Fruit fly (Drosophila melanogaster) whole organism, embryonic: ENCODE measurements around the gene heix.

Source experiments
- Aef1 ChIP-seq: fragments of 200-800 bp; sonication (Bioruptor generic); IDR thresholded peaks from 3 replicates; pipeline ENCODE4 v1.3.6; 2022; ENCODE audit warnings: missing biosample characterization, missing genetic modification characterization
- Antp ChIP-seq: fragments of 200-800 bp; sonication (Bioruptor generic); optimal IDR thresholded peaks from 3 replicates; lab custom pipeline; 2016; ENCODE audit warnings: missing biosample characterization, missing genetic modification characterization
- Blimp-1 ChIP-seq: fragments of 200-800 bp; sonication (Bioruptor generic); optimal IDR thresholded peaks from 3 replicates; lab custom pipeline; 2018; ENCODE audit warnings: missing biosample characterization, missing genetic modification characterization, mild to moderate bottlenecking, moderate library complexity, missing genetic modification reagents
- C15 ChIP-seq: fragments of 200-800 bp; sonication (Bioruptor generic); IDR thresholded peaks from 3 replicates; pipeline ENCODE4 v1.3.6; 2022; ENCODE audit warnings: missing biosample characterization, missing genetic modification characterization
- CG10147 ChIP-seq: fragments of 200-800 bp; sonication (Bioruptor generic); optimal IDR thresholded peaks from 2 replicates; lab custom pipeline; 2019; ENCODE audit warnings: missing biosample characterization, mild to moderate bottlenecking, missing genetic modification characterization, moderate library complexity
- CG10366 ChIP-seq: fragments of 200-800 bp; sonication (Bioruptor generic); IDR thresholded peaks from 2 replicates; pipeline ENCODE4 v1.3.6; 2022; ENCODE audit warnings: missing biosample characterization, missing genetic modification characterization
- CG1233 ChIP-seq: fragments of 200-800 bp; sonication (Bioruptor generic); optimal IDR thresholded peaks from 4 replicates; lab custom pipeline; 2018; ENCODE audit warnings: missing biosample characterization, mild to moderate bottlenecking, missing genetic modification characterization
- CG12391 ChIP-seq: fragments of 200-800 bp; sonication (Bioruptor generic); optimal IDR thresholded peaks from 3 replicates; lab custom pipeline; 2018; ENCODE audit warnings: missing biosample characterization, mild to moderate bottlenecking, missing genetic modification characterization, moderate library complexity
- CG15073 ChIP-seq: fragments of 200-800 bp; sonication (Bioruptor generic); optimal IDR thresholded peaks from 2 replicates; lab custom pipeline; 2016; ENCODE audit warnings: missing biosample characterization, missing genetic modification characterization
- CG1647 ChIP-seq: fragments of 200-800 bp; sonication (Bioruptor generic); optimal IDR thresholded peaks from 3 replicates; lab custom pipeline; 2016; ENCODE audit warnings: missing biosample characterization, missing genetic modification characterization
- CG18599 ChIP-seq: fragments of 200-800 bp; sonication (Bioruptor generic); optimal IDR thresholded peaks from 3 replicates; lab custom pipeline; 2017; ENCODE audit warnings: missing biosample characterization, missing genetic modification characterization, mild to moderate bottlenecking, moderate library complexity, missing genetic modification reagents
- CG18764 ChIP-seq: fragments of 200-800 bp; sonication (Bioruptor generic); optimal IDR thresholded peaks from 3 replicates; lab custom pipeline; 2016; ENCODE audit warnings: missing biosample characterization, missing genetic modification characterization
- CG2120 ChIP-seq: fragments of 200-800 bp; sonication (Bioruptor generic); optimal IDR thresholded peaks from 3 replicates; lab custom pipeline; 2016; ENCODE audit warnings: missing biosample characterization, missing genetic modification characterization
- CG31441 ChIP-seq: fragments of 200-800 bp; sonication (Bioruptor generic); IDR thresholded peaks from 2 replicates; pipeline ENCODE4 v1.3.6; 2022; ENCODE audit warnings: missing biosample characterization, missing genetic modification characterization
- CG33213 ChIP-seq: fragments of 200-800 bp; sonication (Bioruptor generic); optimal IDR thresholded peaks from 3 replicates; lab custom pipeline; 2016; ENCODE audit warnings: missing biosample characterization, missing genetic modification characterization
- CG34422 ChIP-seq: fragments of 200-800 bp; sonication (Bioruptor generic); IDR thresholded peaks from 3 replicates; pipeline ENCODE4 v1.3.6; 2022; ENCODE audit warnings: missing biosample characterization, missing genetic modification characterization
- CG6689 ChIP-seq: fragments of 200-800 bp; sonication (Bioruptor generic); IDR thresholded peaks from 2 replicates; pipeline ENCODE4 v1.3.6; 2022; ENCODE audit warnings: missing biosample characterization, missing genetic modification characterization
- CG6854 ChIP-seq: fragments of 200-800 bp; sonication (Bioruptor generic); optimal IDR thresholded peaks from 3 replicates; lab custom pipeline; 2017; ENCODE audit warnings: missing biosample characterization, mild to moderate bottlenecking, missing genetic modification characterization
- CG8924 ChIP-seq: fragments of 200-800 bp; optimal IDR thresholded peaks from 3 replicates; lab custom pipeline; 2019; ENCODE audit warnings: missing biosample characterization, mild to moderate bottlenecking, missing genetic modification characterization, moderate library complexity
- Dll ChIP-seq: fragments of 200-800 bp; sonication (Bioruptor generic); IDR thresholded peaks from 4 replicates; pipeline ENCODE4 v1.3.6; 2022; ENCODE audit warnings: missing biosample characterization, missing genetic modification characterization; ENCODE audit not compliant: partially characterized antibody
- GATAe ChIP-seq: fragments of 200-800 bp; sonication (Bioruptor generic); conservative IDR thresholded peaks from 2 replicates; pipeline ENCODE4 v1.3.6; 2022; ENCODE audit warnings: missing biosample characterization, missing genetic modification characterization
- H2.0 ChIP-seq: fragments of 200-800 bp; sonication (Bioruptor generic); IDR thresholded peaks from 2 replicates; pipeline ENCODE4 v1.3.6; 2022; ENCODE audit warnings: missing biosample characterization, missing genetic modification characterization
- Hand ChIP-seq: fragments of 200-800 bp; sonication (Bioruptor generic); optimal IDR thresholded peaks from 2 replicates; lab custom pipeline; 2017; ENCODE audit warnings: mild to moderate bottlenecking, missing biosample characterization, missing genetic modification reagents, missing genetic modification characterization
- Hsf ChIP-seq: fragments of 200-800 bp; sonication (Bioruptor generic); optimal IDR thresholded peaks from 3 replicates; lab custom pipeline; 2016; ENCODE audit warnings: missing biosample characterization, missing genetic modification characterization
- Meics ChIP-seq: fragments of 200-800 bp; sonication (Bioruptor generic); optimal IDR thresholded peaks from 2 replicates; lab custom pipeline; 2017; ENCODE audit warnings: missing biosample characterization, mild to moderate bottlenecking, missing genetic modification characterization
- Mes4 ChIP-seq: fragments of 200-800 bp; sonication (Bioruptor generic); optimal IDR thresholded peaks from 2 replicates; lab custom pipeline; 2016; ENCODE audit warnings: missing biosample characterization, missing genetic modification characterization
- Mrtf ChIP-seq: fragments of 200-800 bp; sonication (Bioruptor generic); IDR thresholded peaks from 3 replicates; pipeline ENCODE4 v1.3.6; 2022; ENCODE audit warnings: missing biosample characterization, missing genetic modification characterization
- Oaz ChIP-seq: fragments of 200-800 bp; sonication (Bioruptor generic); IDR thresholded peaks from 2 replicates; pipeline ENCODE4 v1.3.6; 2022; ENCODE audit warnings: missing biosample characterization, missing genetic modification characterization
- Side ChIP-seq: fragments of 200-800 bp; sonication (Bioruptor generic); optimal IDR thresholded peaks from 2 replicates; lab custom pipeline; 2016; ENCODE audit warnings: missing biosample characterization, missing genetic modification characterization
- Spps ChIP-seq: fragments of 200-800 bp; sonication (Bioruptor generic); optimal IDR thresholded peaks from 2 replicates; lab custom pipeline; 2018; ENCODE audit warnings: missing biosample characterization, mild to moderate bottlenecking, missing genetic modification characterization
- Sry-δ ChIP-seq: fragments of 200-800 bp; sonication (Bioruptor generic); optimal IDR thresholded peaks from 2 replicates; lab custom pipeline; 2016; ENCODE audit warnings: missing biosample characterization, missing genetic modification characterization
- Stat92E ChIP-seq, 3 experiments: fragments of >200 bp in 2 of 3; fragments of 200-800 bp in 1 of 3; sonication (Bioruptor generic) in 1 of 3; optimal IDR thresholded peaks; 2 replicates each; lab custom pipeline; 2017 to 2019; ENCODE audit warnings: missing biosample characterization in 3 of 3, missing genetic modification characterization in 3 of 3, mild to moderate bottlenecking in 1 of 3, moderate library complexity in 1 of 3
- ap ChIP-seq: fragments of 200-800 bp; sonication (Bioruptor generic); IDR thresholded peaks from 2 replicates; pipeline ENCODE4 v1.3.6; 2022; ENCODE audit warnings: missing biosample characterization, missing genetic modification characterization
- cas ChIP-seq: fragments of 200-800 bp; sonication (Bioruptor generic); IDR thresholded peaks from 2 replicates; pipeline ENCODE4 v1.3.6; 2022; ENCODE audit warnings: missing biosample characterization, missing genetic modification characterization
- dimm ChIP-seq: fragments of 200-800 bp; sonication (Bioruptor generic); IDR thresholded peaks from 2 replicates; pipeline ENCODE4 v1.3.6; 2022; ENCODE audit warnings: missing biosample characterization, missing genetic modification characterization
- dysf ChIP-seq: fragments of 200-800 bp; sonication (Bioruptor generic); IDR thresholded peaks from 3 replicates; pipeline ENCODE4 v1.3.6; 2022; ENCODE audit warnings: missing biosample characterization, missing genetic modification characterization
- fd102C ChIP-seq: fragments of 200-800 bp; sonication (Bioruptor generic); optimal IDR thresholded peaks from 2 replicates; lab custom pipeline; 2018; ENCODE audit warnings: missing biosample characterization, mild to moderate bottlenecking, missing genetic modification characterization, moderate library complexity
- gsb ChIP-seq: fragments of 200-800 bp; sonication (Bioruptor generic); IDR thresholded peaks from 2 replicates; pipeline ENCODE4 v1.3.6; 2022; ENCODE audit warnings: missing biosample characterization, missing genetic modification characterization
- gsb-n ChIP-seq: fragments of 200-800 bp; sonication (Bioruptor generic); optimal IDR thresholded peaks from 3 replicates; lab custom pipeline; 2018; ENCODE audit warnings: missing biosample characterization, mild to moderate bottlenecking, missing genetic modification characterization
- h ChIP-seq: fragments of >200 bp; optimal IDR thresholded peaks from 2 replicates; lab custom pipeline; 2017
- hb ChIP-seq: fragments of 200-800 bp; sonication (Bioruptor generic); IDR thresholded peaks from 3 replicates; pipeline ENCODE4 v1.3.6; 2022; ENCODE audit warnings: missing biosample characterization, missing genetic modification characterization; ENCODE audit not compliant: partially characterized antibody
- ind ChIP-seq: fragments of 200-800 bp; sonication (Bioruptor generic); optimal IDR thresholded peaks from 3 replicates; lab custom pipeline; 2016; ENCODE audit warnings: missing biosample characterization, missing genetic modification characterization
- insv ChIP-seq, 2 experiments: fragments of 200-800 bp; sonication (Bioruptor generic); optimal IDR thresholded peaks; 3 replicates each; lab custom pipeline; 2016 to 2018; ENCODE audit warnings: missing biosample characterization in 2 of 2, missing genetic modification characterization in 2 of 2
- jumu ChIP-seq: fragments of 200-800 bp; sonication (Bioruptor generic); optimal IDR thresholded peaks from 3 replicates; lab custom pipeline; 2016; ENCODE audit warnings: missing biosample characterization, missing genetic modification characterization
- ken ChIP-seq: fragments of 200-800 bp; sonication (Bioruptor generic); IDR thresholded peaks from 3 replicates; pipeline ENCODE4 v1.3.6; 2022; ENCODE audit warnings: missing biosample characterization, missing genetic modification characterization
- odd ChIP-seq: fragments of 200-800 bp; sonication (Bioruptor generic); optimal IDR thresholded peaks from 2 replicates; lab custom pipeline; 2017; ENCODE audit warnings: missing biosample characterization, mild to moderate bottlenecking, missing genetic modification characterization
- onecut ChIP-seq: fragments of 200-800 bp; sonication (Bioruptor generic); IDR thresholded peaks from 2 replicates; pipeline ENCODE4 v1.3.6; 2022; ENCODE audit warnings: missing biosample characterization, missing genetic modification characterization
- p53 ChIP-seq: fragments of 200-800 bp; sonication (Bioruptor generic); optimal IDR thresholded peaks from 2 replicates; lab custom pipeline; 2016; ENCODE audit warnings: missing biosample characterization, missing genetic modification characterization
- ranshi ChIP-seq: fragments of 200-800 bp; sonication (Bioruptor generic); IDR thresholded peaks from 2 replicates; pipeline ENCODE4 v1.3.6; 2022; ENCODE audit warnings: missing biosample characterization, missing genetic modification characterization
- sqz ChIP-seq: fragments of 200-800 bp; sonication (Bioruptor generic); optimal IDR thresholded peaks from 3 replicates; lab custom pipeline; 2018; ENCODE audit warnings: missing biosample characterization, mild to moderate bottlenecking, missing genetic modification characterization
- tgo ChIP-seq: fragments of 200-800 bp; sonication (Bioruptor generic); IDR thresholded peaks from 3 replicates; pipeline ENCODE4 v1.3.6; 2022; ENCODE audit warnings: missing biosample characterization, missing genetic modification characterization
- trh ChIP-seq: fragments of 200-800 bp; sonication (Bioruptor generic); optimal IDR thresholded peaks from 2 replicates; lab custom pipeline; 2016; ENCODE audit warnings: missing biosample characterization, missing genetic modification characterization
- tup ChIP-seq: fragments of 200-800 bp; sonication (Bioruptor generic); optimal IDR thresholded peaks from 2 replicates; lab custom pipeline; 2016; ENCODE audit warnings: missing biosample characterization, mild to moderate bottlenecking, missing genetic modification characterization, moderate library complexity

The heix gene

dm6 chr2L:16275809-16276178 is 23.9 kb downstream of the heix start (continued):
- TF ChIP-seq Aef1 (GFP tag; lab: Robert Waterston, UW) (no peak), onecut (no peak), Blimp-1 (GFP tag; lab: Kevin White, UChicago) (peak; percentile 52), C15 (GFP tag; lab: Robert Waterston, UW) (no peak), CG10366 (GFP tag; lab: Robert Waterston, UW) (peak; percentile 35), ind (GFP tag; lab: Kevin White, UChicago) (peak; percentile 11), CG18599 (GFP tag; lab: Kevin White, UChicago) (peak; percentile 86), Dll (GFP tag; lab: Robert Waterston, UW) (no peak), CG31441 (peak; percentile 61), ranshi (GFP tag; lab: Robert Waterston, UW) (0 out of 2 replicates have a peak, but pooled peaks have one; percentile 18), Oaz (GFP tag; lab: Robert Waterston, UW) (no peak), CG15073 (no peak), Mrtf (no peak), gsb-n (tag; lab: Kevin White, UChicago) (peak; percentile 2), Spps (tag; lab: Kevin White, UChicago) (no peak), Meics (peak; percentile 73), CG34422 (GFP tag; lab: Robert Waterston, UW) (0 out of 3 replicates have a peak, but pooled peaks have one; percentile 48), CG12391 (tag; lab: Kevin White, UChicago) (peak; percentile 51), dysf (GFP tag; lab: Robert Waterston, UW) (peak; percentile 68), Stat92E (GFP tag; optimal IDR thresholded peaks at IDR 0.05; lab: Kevin White, UChicago) (no peak), CG1233 (peak; percentile 35), sqz (no peak), hb (GFP tag; lab: Robert Waterston, UW) (no peak), Mes4 (GFP tag; lab: Kevin White, UChicago) (no peak), GATAe (GFP tag; lab: Robert Waterston, UW) (no peak), tgo (GFP tag; lab: Robert Waterston, UW) (peak; percentile 49; the same call in 2 of the 3 replicates), Side (no peak), Antp (GFP tag; lab: Kevin White, UChicago) (no peak), CG33213 (GFP tag; lab: Kevin White, UChicago) (no peak), Hsf (GFP tag; lab: Kevin White, UChicago) (peak; percentile 10), odd (peak; percentile 49), tup (GFP tag; lab: Kevin White, UChicago) (no peak), gsb (no peak), dimm (GFP tag; lab: Robert Waterston, UW) (no peak), trh (GFP tag; lab: Kevin White, UChicago) (no peak), Sry-δ (GFP tag; lab: Kevin White, UChicago) (no peak), Hand (GFP tag; lab: Kevin White, UChicago) (peak; percentile 39), CG10147 (GFP tag; lab: Kevin White, UChicago) (peak; percentile 50), ap (GFP tag; lab: Robert Waterston, UW) (no peak), h (no peak), CG2120 (GFP tag; lab: Kevin White, UChicago) (peak; percentile 72), H2.0 (GFP tag; lab: Robert Waterston, UW) (no peak), cas (no peak), CG18764 (GFP tag; lab: Kevin White, UChicago) (no peak), p53 (no peak), CG8924 (tag; lab: Kevin White, UChicago) (peak; percentile 51), CG6854 (GFP tag; lab: Kevin White, UChicago) (peak; percentile 45), fd102C (no peak), insv (GFP tag; optimal IDR thresholded peaks at IDR 0.05; lab: Kevin White, UChicago) (no peak), CG6689 (0 out of 2 replicates have a peak, but pooled peaks have one; percentile 32), CG1647 (GFP tag; lab: Kevin White, UChicago) (no peak), jumu (GFP tag; lab: Kevin White, UChicago) (no peak), ken (GFP tag; lab: Robert Waterston, UW) (no peak)
